Fruit fly (Drosophila melanogaster) whole organism, embryonic: ENCODE results near the gene CG5516.
A peak's percentile ranks its signal among the peaks of the same experiment; 100 is the strongest.

ENCODE experiments used
- Bdp1 ChIP-seq: fragments of 200-800 bp; sonication (Bioruptor generic); optimal IDR thresholded peaks from 3 replicates; lab custom pipeline; 2016; ENCODE audit warnings: missing biosample characterization, missing genetic modification characterization
- C15 ChIP-seq: fragments of 200-800 bp; sonication (Bioruptor generic); IDR thresholded peaks from 3 replicates; pipeline ENCODE4 v1.3.6; 2022; ENCODE audit warnings: missing biosample characterization, missing genetic modification characterization
- CG10366 ChIP-seq: fragments of 200-800 bp; sonication (Bioruptor generic); IDR thresholded peaks from 2 replicates; pipeline ENCODE4 v1.3.6; 2022; ENCODE audit warnings: missing biosample characterization, missing genetic modification characterization
- CG12219 ChIP-seq: fragments of 200-800 bp; sonication (Bioruptor generic); optimal IDR thresholded peaks from 3 replicates; lab custom pipeline; 2018; ENCODE audit warnings: missing biosample characterization, mild to moderate bottlenecking, missing genetic modification characterization
- CG13775 ChIP-seq: fragments of 200-800 bp; sonication (Bioruptor generic); optimal IDR thresholded peaks from 3 replicates; lab custom pipeline; 2017; ENCODE audit warnings: missing biosample characterization, mild to moderate bottlenecking, missing genetic modification characterization
- CG14014 ChIP-seq: fragments of 200-800 bp; sonication (Bioruptor generic); IDR thresholded peaks from 2 replicates; pipeline ENCODE4 v1.3.6; 2022; ENCODE audit warnings: missing biosample characterization, missing genetic modification characterization
- CG15601 ChIP-seq: fragments of 200-800 bp; sonication (Bioruptor generic); optimal IDR thresholded peaks from 3 replicates; lab custom pipeline; 2019; ENCODE audit warnings: missing biosample characterization, mild to moderate bottlenecking, missing genetic modification characterization, moderate library complexity
- CG17568 ChIP-seq: fragments of 200-800 bp; sonication (Bioruptor generic); optimal IDR thresholded peaks from 2 replicates; lab custom pipeline; 2018; ENCODE audit warnings: missing biosample characterization, mild to moderate bottlenecking, missing genetic modification characterization, moderate library complexity
- CG2875 ChIP-seq: fragments of 200-800 bp; sonication (Bioruptor generic); optimal IDR thresholded peaks from 2 replicates; lab custom pipeline; 2017; ENCODE audit warnings: missing biosample characterization, mild to moderate bottlenecking, missing genetic modification characterization, missing genetic modification reagents
- CG3726 ChIP-seq: fragments of 200-800 bp; sonication (Bioruptor generic); IDR thresholded peaks from 3 replicates; pipeline ENCODE4, ENCODE4 v1.3.6; 2022; ENCODE audit warnings: missing biosample characterization, missing genetic modification characterization
- CG3995 ChIP-seq: fragments of 200-800 bp; sonication (Bioruptor generic); optimal IDR thresholded peaks from 3 replicates; lab custom pipeline; 2016; ENCODE audit warnings: missing biosample characterization, missing genetic modification characterization
- CG4617 ChIP-seq: fragments of 200-800 bp; sonication (Bioruptor generic); optimal IDR thresholded peaks from 3 replicates; lab custom pipeline; 2016; ENCODE audit warnings: missing biosample characterization, missing genetic modification characterization, borderline replicate concordance
- CG4707 ChIP-seq: fragments of 200-800 bp; sonication (Bioruptor generic); optimal IDR thresholded peaks from 2 replicates; lab custom pipeline; 2018; ENCODE audit warnings: missing biosample characterization, mild to moderate bottlenecking, missing genetic modification characterization, moderate library complexity
- CG5180 ChIP-seq: fragments of 200-800 bp; sonication (Bioruptor generic); optimal IDR thresholded peaks from 3 replicates; lab custom pipeline; 2017; ENCODE audit warnings: missing biosample characterization, missing genetic modification characterization, mild to moderate bottlenecking, moderate library complexity, missing genetic modification reagents
- CG6175 ChIP-seq: fragments of 200-800 bp; sonication (Bioruptor generic); IDR thresholded peaks from 3 replicates; pipeline ENCODE4 v1.3.6; 2022; ENCODE audit warnings: missing biosample characterization, missing genetic modification characterization
- CG6683 ChIP-seq: fragments of 200-800 bp; sonication (Bioruptor generic); optimal IDR thresholded peaks from 2 replicates; lab custom pipeline; 2017; ENCODE audit warnings: missing biosample characterization, mild to moderate bottlenecking, missing genetic modification characterization, missing genetic modification reagents
- CG7786 ChIP-seq: fragments of 200-800 bp; sonication (Bioruptor generic); optimal IDR thresholded peaks from 2 replicates; lab custom pipeline; 2016; ENCODE audit warnings: missing biosample characterization, missing genetic modification characterization
- CG8089 ChIP-seq: fragments of 200-800 bp; sonication (Bioruptor generic); optimal IDR thresholded peaks from 3 replicates; lab custom pipeline; 2016; ENCODE audit warnings: missing biosample characterization, missing genetic modification characterization
- CG9797 ChIP-seq: fragments of 200-800 bp; sonication (Bioruptor generic); optimal IDR thresholded peaks from 3 replicates; lab custom pipeline; 2018; ENCODE audit warnings: missing biosample characterization, mild to moderate bottlenecking, missing genetic modification characterization
- CG9817 ChIP-seq: fragments of 200-800 bp; sonication (Bioruptor generic); optimal IDR thresholded peaks from 2 replicates; lab custom pipeline; 2018; ENCODE audit warnings: missing biosample characterization, mild to moderate bottlenecking, missing genetic modification characterization, moderate library complexity
- Dll ChIP-seq: fragments of 200-800 bp; sonication (Bioruptor generic); IDR thresholded peaks from 4 replicates; pipeline ENCODE4 v1.3.6; 2022; ENCODE audit warnings: missing biosample characterization, missing genetic modification characterization; ENCODE audit not compliant: partially characterized antibody
- ERR ChIP-seq: fragments of 200-800 bp; sonication (Bioruptor generic); optimal IDR thresholded peaks from 2 replicates; lab custom pipeline; 2016; ENCODE audit warnings: missing biosample characterization, missing genetic modification characterization
- Hand ChIP-seq: fragments of 200-800 bp; sonication (Bioruptor generic); optimal IDR thresholded peaks from 2 replicates; lab custom pipeline; 2017; ENCODE audit warnings: mild to moderate bottlenecking, missing biosample characterization, missing genetic modification reagents, missing genetic modification characterization
- HmgD ChIP-seq: fragments of 200-800 bp; sonication (Bioruptor generic); optimal IDR thresholded peaks from 3 replicates; lab custom pipeline; 2016; ENCODE audit warnings: missing biosample characterization, missing genetic modification characterization
- Lim3 ChIP-seq: fragments of 200-800 bp; sonication (Bioruptor generic); IDR thresholded peaks from 2 replicates; pipeline ENCODE4 v1.3.6; 2022; ENCODE audit warnings: missing biosample characterization, missing genetic modification characterization
- Mes4 ChIP-seq: fragments of 200-800 bp; sonication (Bioruptor generic); optimal IDR thresholded peaks from 2 replicates; lab custom pipeline; 2016; ENCODE audit warnings: missing biosample characterization, missing genetic modification characterization
- NFAT ChIP-seq: fragments of 200-800 bp; sonication (Bioruptor generic); IDR thresholded peaks from 2 replicates; pipeline ENCODE4 v1.3.6; 2022; ENCODE audit warnings: missing biosample characterization, missing genetic modification characterization
- Oaz ChIP-seq: fragments of 200-800 bp; sonication (Bioruptor generic); IDR thresholded peaks from 2 replicates; pipeline ENCODE4 v1.3.6; 2022; ENCODE audit warnings: missing biosample characterization, missing genetic modification characterization
- Opbp ChIP-seq: fragments of 200-800 bp; sonication (Bioruptor generic); IDR thresholded peaks from 3 replicates; pipeline ENCODE4 v1.3.6; 2022; ENCODE audit warnings: missing biosample characterization, missing genetic modification characterization; ENCODE audit not compliant: partially characterized antibody
- PHDP ChIP-seq: fragments of 200-800 bp; sonication (Bioruptor generic); optimal IDR thresholded peaks from 3 replicates; lab custom pipeline; 2018; ENCODE audit warnings: missing biosample characterization, mild to moderate bottlenecking, missing genetic modification characterization, moderate library complexity
- Ravus ChIP-seq: fragments of 200-800 bp; sonication (Bioruptor generic); IDR thresholded peaks from 2 replicates; pipeline ENCODE4 v1.3.6; 2022; ENCODE audit warnings: missing biosample characterization, missing genetic modification characterization
- Sin3A ChIP-seq: fragments of >200 bp; optimal IDR thresholded peaks from 2 replicates; lab custom pipeline; 2018
- Taf1 ChIP-seq: fragments of 200-800 bp; sonication (Bioruptor generic); IDR thresholded peaks from 2 replicates; pipeline ENCODE4 v1.3.6; 2022; ENCODE audit warnings: missing biosample characterization, missing genetic modification characterization
- ac ChIP-seq: fragments of 200-800 bp; sonication (Bioruptor generic); optimal IDR thresholded peaks from 3 replicates; lab custom pipeline; 2017; ENCODE audit warnings: missing biosample characterization, mild to moderate bottlenecking, missing genetic modification characterization
- al ChIP-seq: fragments of 200-800 bp; sonication (Bioruptor generic); IDR thresholded peaks from 2 replicates; pipeline ENCODE4 v1.3.6; 2022; ENCODE audit warnings: missing biosample characterization, missing genetic modification characterization
- ase ChIP-seq: fragments of 200-800 bp; sonication (Bioruptor generic); IDR thresholded peaks from 3 replicates; pipeline ENCODE4 v1.3.6; 2022; ENCODE audit warnings: missing biosample characterization, missing genetic modification characterization
- chinmo ChIP-seq: fragments of 200-800 bp; sonication (Bioruptor generic); IDR thresholded peaks from 4 replicates; pipeline ENCODE4 v1.3.6; 2022; ENCODE audit warnings: missing biosample characterization, missing genetic modification characterization; ENCODE audit not compliant: partially characterized antibody
- fd3F ChIP-seq: fragments of 200-800 bp; sonication (Bioruptor generic); optimal IDR thresholded peaks from 2 replicates; lab custom pipeline; 2018; ENCODE audit warnings: missing biosample characterization, mild to moderate bottlenecking, missing genetic modification characterization, moderate library complexity
- gro ChIP-seq: fragments of 200-800 bp; sonication (Bioruptor generic); optimal IDR thresholded peaks from 2 replicates; lab custom pipeline; 2016; ENCODE audit warnings: missing biosample characterization, missing genetic modification characterization
- gt ChIP-seq: fragments of 200-800 bp; sonication (Bioruptor generic); IDR thresholded peaks from 2 replicates; pipeline ENCODE4 v1.3.6; 2022; ENCODE audit warnings: missing biosample characterization, missing genetic modification characterization
- h ChIP-seq: fragments of >200 bp; optimal IDR thresholded peaks from 2 replicates; lab custom pipeline; 2017
- ham ChIP-seq: fragments of 200-800 bp; sonication (Bioruptor generic); IDR thresholded peaks from 2 replicates; pipeline ENCODE4 v1.3.6; 2022; ENCODE audit warnings: missing biosample characterization, missing genetic modification characterization
- her ChIP-seq: fragments of 200-800 bp; sonication (Bioruptor generic); optimal IDR thresholded peaks from 2 replicates; lab custom pipeline; 2016; ENCODE audit warnings: missing biosample characterization, missing genetic modification characterization
- hth ChIP-seq: fragments of >200 bp; optimal IDR thresholded peaks from 2 replicates; lab custom pipeline; 2017; ENCODE audit warnings: inconsistent platforms
- knrl ChIP-seq: fragments of 200-800 bp; sonication (Bioruptor generic); IDR thresholded peaks from 3 replicates; pipeline ENCODE4 v1.3.6; 2022; ENCODE audit warnings: missing biosample characterization, missing genetic modification characterization; ENCODE audit not compliant: partially characterized antibody
- lab ChIP-seq: fragments of 200-800 bp; sonication (Bioruptor generic); optimal IDR thresholded peaks from 3 replicates; lab custom pipeline; 2017; ENCODE audit warnings: missing biosample characterization, missing genetic modification characterization, mild to moderate bottlenecking, moderate library complexity, missing genetic modification reagents
- p53 ChIP-seq: fragments of 200-800 bp; sonication (Bioruptor generic); optimal IDR thresholded peaks from 2 replicates; lab custom pipeline; 2016; ENCODE audit warnings: missing biosample characterization, missing genetic modification characterization
- row ChIP-seq: fragments of 200-800 bp; sonication (Bioruptor generic); IDR thresholded peaks from 3 replicates; pipeline ENCODE4 v1.3.6; 2022; ENCODE audit warnings: missing biosample characterization, missing genetic modification characterization
- sd ChIP-seq: fragments of 200-800 bp; sonication (Bioruptor generic); optimal IDR thresholded peaks from 3 replicates; lab custom pipeline; 2018; ENCODE audit warnings: missing biosample characterization, mild to moderate bottlenecking, missing genetic modification characterization, moderate library complexity
- sens-2 ChIP-seq: fragments of 200-800 bp; sonication (Bioruptor generic); IDR thresholded peaks from 2 replicates; pipeline ENCODE4 v1.3.6; 2022; ENCODE audit warnings: missing biosample characterization, missing genetic modification characterization
- sqz ChIP-seq: fragments of 200-800 bp; sonication (Bioruptor generic); optimal IDR thresholded peaks from 3 replicates; lab custom pipeline; 2018; ENCODE audit warnings: missing biosample characterization, mild to moderate bottlenecking, missing genetic modification characterization
- z ChIP-seq: fragments of 200-800 bp; sonication (Bioruptor generic); IDR thresholded peaks from 3 replicates; pipeline ENCODE4 v1.3.6; 2022; ENCODE audit warnings: missing biosample characterization, missing genetic modification characterization
- zfh2 ChIP-seq: fragments of 200-800 bp; sonication (Bioruptor generic); optimal IDR thresholded peaks from 2 replicates; lab custom pipeline; 2016; ENCODE audit warnings: missing biosample characterization, missing genetic modification characterization

Gene CG5516

DNA sequence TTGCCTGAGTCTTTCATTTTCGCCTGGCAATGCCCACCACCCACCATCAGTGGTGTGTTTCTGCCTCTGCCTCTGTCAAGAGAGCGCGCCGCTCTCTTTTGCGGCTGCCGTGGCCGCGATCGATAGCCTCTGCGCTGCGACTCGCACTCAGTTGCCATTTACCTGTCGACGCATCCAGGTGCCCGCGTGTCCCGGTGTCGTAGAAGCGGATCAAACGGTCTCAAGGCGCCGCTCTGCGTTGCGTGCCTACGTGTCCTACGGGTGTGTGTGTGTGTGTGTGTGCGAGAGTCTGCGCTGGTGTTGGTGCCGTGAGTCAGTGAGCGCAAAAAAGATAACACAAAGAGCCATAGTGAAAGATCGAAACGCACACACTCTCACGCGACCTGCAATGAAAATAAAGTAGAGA, 42.9 kb upstream of the CG5516 start, which contains the start of gene Fbxl7 (continued):
- TF ChIP-seq NFAT (GFP tag; lab: Robert Waterston, UW) (0 out of 2 replicates have a peak, but pooled peaks have one; percentile 30), CG6175 (GFP tag; lab: Robert Waterston, UW) (peak; percentile 49; the same call in 1 of the 3 replicates), zfh2 (GFP tag; lab: Kevin White, UChicago) (no peak), ERR (GFP tag; lab: Kevin White, UChicago) (no peak), CG15601 (tag; lab: Kevin White, UChicago) (no peak), Mes4 (GFP tag; lab: Kevin White, UChicago) (no peak), CG4707 (no peak), CG5180 (no peak), Ravus (GFP tag; lab: Robert Waterston, UW) (no peak), sd (tag; lab: Kevin White, UChicago) (peak; percentile 67), Oaz (no peak), Hand (GFP tag; lab: Kevin White, UChicago) (no peak), z (GFP tag; lab: Robert Waterston, UW) (peak; percentile 93), CG17568 (GFP tag; lab: Kevin White, UChicago) (no peak), CG14014 (GFP tag; lab: Robert Waterston, UW) (no peak), lab (GFP tag; lab: Kevin White, UChicago) (no peak), Sin3A (lab: Kevin White, UChicago) (no peak), p53 (GFP tag; lab: Kevin White, UChicago) (no peak), CG3726 (GFP tag; lab: Robert Waterston, UW) (no peak), ham (GFP tag; lab: Robert Waterston, UW) (no peak), HmgD (GFP tag; lab: Kevin White, UChicago) (peak; percentile 45), row (no peak; the same call in 2 of the 3 replicates), CG3995 (no peak), sqz (GFP tag; lab: Kevin White, UChicago) (no peak), CG7786 (GFP tag; lab: Kevin White, UChicago) (no peak), CG6683 (GFP tag; lab: Kevin White, UChicago) (no peak), fd3F (GFP tag; lab: Kevin White, UChicago) (no peak), gro (GFP tag; lab: Kevin White, UChicago) (no peak), knrl (GFP tag; lab: Robert Waterston, UW) (peak; percentile 35; the same call in 1 of the 3 replicates), CG12219 (no peak), hth (lab: Kevin White, UChicago) (no peak), Opbp (GFP tag; lab: Robert Waterston, UW) (0 out of 3 replicates have a peak, but pooled peaks have one; percentile 33), her (GFP tag; lab: Kevin White, UChicago) (no peak), Bdp1 (no peak), h (lab: Kevin White, UChicago) (no peak), Lim3 (no peak), chinmo (GFP tag; lab: Robert Waterston, UW) (0 out of 4 replicates have a peak, but pooled peaks have one; percentile 56), Taf1 (GFP tag; lab: Robert Waterston, UW) (no peak), sens-2 (GFP tag; lab: Robert Waterston, UW) (no peak), al (GFP tag; lab: Robert Waterston, UW) (no peak), Dll (no peak), gt (GFP tag; lab: Robert Waterston, UW) (no peak), CG10366 (GFP tag; lab: Robert Waterston, UW) (no peak), CG4617 (no peak), C15 (GFP tag; lab: Robert Waterston, UW) (no peak), CG8089 (peak; percentile 44), CG9817 (no peak), ac (peak; percentile 13), CG9797 (GFP tag; lab: Kevin White, UChicago) (no peak), CG13775 (GFP tag; lab: Kevin White, UChicago) (no peak), PHDP (no peak), ase (GFP tag; lab: Robert Waterston, UW) (no peak), CG2875 (GFP tag; lab: Kevin White, UChicago) (no peak)
